Worm (Caenorhabditis elegans): ENCODE results near the gene rsp-5.

ce11 chrII:6482102-6482501 is 7.9 kb upstream of the rsp-5 start, which contains the start of gene del-10:
- TF ChIP-seq ztf-16 (tag; optimal IDR thresholded peaks at IDR 0.05), result no peak
- TF ChIP-seq fax-1 (tag; optimal IDR thresholded peaks at IDR 0.05), result no peak
- TF ChIP-seq ama-1 (optimal IDR thresholded peaks at IDR 0.05), result no peak
- no peak for TF ChIP-seq unc-86 (tag; optimal IDR thresholded peaks at IDR 0.05)
- no peak for TF ChIP-seq elt-2 (tag; optimal IDR thresholded peaks at IDR 0.05)
- TF ChIP-seq C38D4.7 (GFP tag; optimal IDR thresholded peaks at IDR 0.05), result no peak
- TF ChIP-seq madf-2 (tag; optimal IDR thresholded peaks at IDR 0.05), result no peak
- TF ChIP-seq fkh-10 (GFP tag; optimal IDR thresholded peaks at IDR 0.05), result no peak
- TF ChIP-seq ceh-24 (tag; optimal IDR thresholded peaks at IDR 0.05), result no peak
- no peak for TF ChIP-seq hlh-6 (tag; optimal IDR thresholded peaks at IDR 0.05)
- TF ChIP-seq pag-3 (tag; optimal IDR thresholded peaks at IDR 0.05; ENCODE audit: borderline replicate concordance), result no peak
- no peak for TF ChIP-seq K02D7.2 (tag; optimal IDR thresholded peaks at IDR 0.05)
- no peak for TF ChIP-seq syd-9 (tag; optimal IDR thresholded peaks at IDR 0.05)
- no peak for TF ChIP-seq npax-4 (tag; optimal IDR thresholded peaks at IDR 0.05)

Data from whole organism, late embryonic.